Fruit fly (Drosophila melanogaster): ENCODE measurements around the gene Tsf2.

dm6 chr3L:12501249-12501648, 32.3 kb downstream of the Tsf2 start, which contains the start of the genes CG10638 and CG10681:
- TF ChIP-seq psq (optimal IDR thresholded peaks at IDR 0.05): no peak
- no peak for TF ChIP-seq h (optimal IDR thresholded peaks at IDR 0.05)

All from Kc167 (cell line).